Worm (Caenorhabditis elegans): ENCODE results near the gene D1086.21.

D1086.21 gene

ce11 chrV:14090309-14090967 is 25.9 kb downstream of the D1086.21 start, which contains the start of the genes D1086.5 and him-5:
Gene D1086.5, minus strand, starts transcription at chrV:14090359.
Gene him-5, plus strand, starts transcription at chrV:14090426.
- TF ChIP-seq elt-1 (tag; optimal IDR thresholded peaks at IDR 0.05) (no peak), ceh-9 (tag; optimal IDR thresholded peaks at IDR 0.05) (no peak), unc-39 (tag; optimal IDR thresholded peaks at IDR 0.05) (no peak), nhr-12 (tag; optimal IDR thresholded peaks at IDR 0.05) (no peak), ceh-28 (tag; optimal IDR thresholded peaks at IDR 0.05) (no peak), nhr-23 (tag; optimal IDR thresholded peaks at IDR 0.05) (no peak), lin-15B (tag; optimal IDR thresholded peaks at IDR 0.05) (no peak), lsy-12 (tag; optimal IDR thresholded peaks at IDR 0.05) (no peak), fkh-2 (tag; optimal IDR thresholded peaks at IDR 0.05) (no peak), egl-27 (tag; optimal IDR thresholded peaks at IDR 0.05) (no peak), egl-5 (tag; optimal IDR thresholded peaks at IDR 0.05) (no peak), mdl-1 (tag; optimal IDR thresholded peaks at IDR 0.05) (no peak), nhr-76 (tag; optimal IDR thresholded peaks at IDR 0.05) (no peak), nhr-43 (tag; optimal IDR thresholded peaks at IDR 0.05; ENCODE audit: poor library complexity, severe bottlenecking) (no peak), R02D3.7 (tag; optimal IDR thresholded peaks at IDR 0.05) (no peak), ztf-4 (tag; optimal IDR thresholded peaks at IDR 0.05) (no peak), ceh-16 (tag; optimal IDR thresholded peaks at IDR 0.05) (no peak), nhr-67 (tag; optimal IDR thresholded peaks at IDR 0.05) (no peak), daf-12 (tag; optimal IDR thresholded peaks at IDR 0.05) (no peak), tbx-2 (tag; optimal IDR thresholded peaks at IDR 0.05) (no peak)

- TF ChIP-seq pqm-1 (tag; optimal IDR thresholded peaks at IDR 0.05), result peak; percentile 67
- peak; percentile 97 for TF ChIP-seq snpc-4 (tag; optimal IDR thresholded peaks at IDR 0.05)
- no peak for TF ChIP-seq daf-12 (tag; optimal IDR thresholded peaks at IDR 0.05)
- no peak for TF ChIP-seq lsy-12 (tag; optimal IDR thresholded peaks at IDR 0.05)
- TF ChIP-seq nhr-237 (tag; optimal IDR thresholded peaks at IDR 0.05), result no peak
- peak; percentile 29 for TF ChIP-seq nfya-1 (tag; optimal IDR thresholded peaks at IDR 0.05; ENCODE audit: insufficient read depth)
- peak; percentile 54 for TF ChIP-seq nhr-25 (tag; optimal IDR thresholded peaks at IDR 0.05)
- peak; percentile 12 for TF ChIP-seq elt-2 (tag; optimal IDR thresholded peaks at IDR 0.05)
- peak; percentile 59 for TF ChIP-seq nhr-43 (tag; optimal IDR thresholded peaks at IDR 0.05; ENCODE audit: poor library complexity, severe bottlenecking)
- no peak for TF ChIP-seq elt-1 (tag; optimal IDR thresholded peaks at IDR 0.05)
- TF ChIP-seq lin-15B (tag; optimal IDR thresholded peaks at IDR 0.05), result peak; percentile 8
- peak; percentile 90 for TF ChIP-seq ama-1 (optimal IDR thresholded peaks at IDR 0.05)
- no peak for TF ChIP-seq ceh-9 (tag; optimal IDR thresholded peaks at IDR 0.05)
- TF ChIP-seq R02D3.7 (tag; optimal IDR thresholded peaks at IDR 0.05), result peak; percentile 20
Observed at ce11 chrV:14092403-14092802, 27.9 kb downstream of the D1086.21 start, which contains the start of gene D1086.3. Gene D1086.3, plus strand, starts transcription at chrV:14092792.

ce11 chrV:14093805-14094204 is 29.3 kb downstream of the D1086.21 start, which contains the start of gene D1086.8:
Gene D1086.8, plus strand, starts transcription at chrV:14094105.
- TF ChIP-seq nhr-12 (tag; optimal IDR thresholded peaks at IDR 0.05) (no peak), egl-5 (tag; optimal IDR thresholded peaks at IDR 0.05) (peak; percentile 44), nfya-1 (tag; optimal IDR thresholded peaks at IDR 0.05; ENCODE audit: insufficient read depth) (peak; percentile 8)

- TF ChIP-seq pha-4 (tag; optimal IDR thresholded peaks at IDR 0.05) (no peak), ZK546.5 (tag; optimal IDR thresholded peaks at IDR 0.05) (no peak), snpc-4 (tag; optimal IDR thresholded peaks at IDR 0.05) (no peak), nhr-23 (tag; optimal IDR thresholded peaks at IDR 0.05) (no peak), pqm-1 (tag; optimal IDR thresholded peaks at IDR 0.05) (no peak), nhr-28 (tag; optimal IDR thresholded peaks at IDR 0.05) (no peak), nhr-43 (tag; optimal IDR thresholded peaks at IDR 0.05; ENCODE audit: poor library complexity, severe bottlenecking) (no peak), sea-2 (GFP tag; optimal IDR thresholded peaks at IDR 0.05) (no peak), nhr-77 (tag; optimal IDR thresholded peaks at IDR 0.05) (no peak), mdl-1 (tag; optimal IDR thresholded peaks at IDR 0.05) (no peak)
Observed at ce11 chrV:14094546-14094945, 30.0 kb downstream of the D1086.21 start.

ce11 chrV:14094953-14095352 is 30.4 kb downstream of the D1086.21 start:
- peak; percentile 78 for TF ChIP-seq nhr-23 (tag; optimal IDR thresholded peaks at IDR 0.05)
- peak; percentile 32 for TF ChIP-seq nhr-43 (tag; optimal IDR thresholded peaks at IDR 0.05; ENCODE audit: poor library complexity, severe bottlenecking)
- no peak for TF ChIP-seq mdl-1 (tag; optimal IDR thresholded peaks at IDR 0.05)
- peak; percentile 56 for TF ChIP-seq nhr-25 (tag; optimal IDR thresholded peaks at IDR 0.05)
